Fruit fly (Drosophila melanogaster) whole organism, larva: Measurements from ENCODE around the gene CG13028.
"Not testable (repeated sequence)": the region's sequence is repeated elsewhere in the genome, so short reads cannot be mapped to it uniquely, and the experiment has no call there.

ENCODE experiments used
- noc ChIP-seq: fragments of 200-800 bp; sonication (Bioruptor generic); optimal IDR thresholded peaks from 3 replicates; lab custom pipeline; 2019; ENCODE audit warnings: missing biosample characterization, mild to moderate bottlenecking, missing genetic modification characterization, moderate library complexity

CG13028 gene

DNA sequence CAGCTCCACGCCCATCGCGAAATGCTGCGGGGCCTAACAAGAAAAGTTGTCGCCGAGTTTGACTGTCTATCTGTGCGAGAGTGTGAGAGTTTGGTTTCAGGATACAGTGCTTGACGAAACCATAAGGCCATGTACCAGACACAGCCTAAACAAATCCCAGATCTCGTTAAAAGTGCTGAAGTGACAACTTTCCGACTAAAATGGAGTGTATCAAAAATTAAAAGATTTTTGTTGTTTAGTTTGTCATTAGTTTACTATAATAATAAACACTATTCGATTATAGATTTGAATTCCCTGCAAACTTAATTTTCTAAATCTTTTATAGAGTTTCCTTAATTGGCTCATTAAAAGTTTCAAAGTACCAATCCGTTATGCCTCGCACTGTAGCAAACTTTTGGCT lies 29.4 kb upstream of the CG13028 start:
- peak; percentile 40 for TF ChIP-seq noc

DNA sequence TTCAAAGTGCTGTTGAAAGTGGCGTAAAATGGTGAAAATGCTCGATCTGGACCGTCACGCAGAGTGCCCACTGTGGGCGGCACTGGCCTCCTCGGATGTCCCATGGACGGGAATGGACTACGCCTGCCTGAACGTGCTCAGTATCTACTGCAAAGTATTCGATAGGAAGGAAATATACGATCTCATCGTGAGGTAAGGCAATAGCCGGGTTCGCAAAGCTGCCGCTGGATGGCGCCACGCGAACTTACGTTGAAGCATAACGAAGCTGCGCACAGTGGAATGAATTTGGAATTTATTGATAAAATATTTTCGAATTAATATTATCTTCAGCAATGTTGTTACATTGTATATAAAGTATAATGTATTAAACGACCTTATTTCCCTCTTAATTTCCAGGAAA lies 26.6 kb upstream of the CG13028 start:
- TF ChIP-seq noc = no peak

DNA sequence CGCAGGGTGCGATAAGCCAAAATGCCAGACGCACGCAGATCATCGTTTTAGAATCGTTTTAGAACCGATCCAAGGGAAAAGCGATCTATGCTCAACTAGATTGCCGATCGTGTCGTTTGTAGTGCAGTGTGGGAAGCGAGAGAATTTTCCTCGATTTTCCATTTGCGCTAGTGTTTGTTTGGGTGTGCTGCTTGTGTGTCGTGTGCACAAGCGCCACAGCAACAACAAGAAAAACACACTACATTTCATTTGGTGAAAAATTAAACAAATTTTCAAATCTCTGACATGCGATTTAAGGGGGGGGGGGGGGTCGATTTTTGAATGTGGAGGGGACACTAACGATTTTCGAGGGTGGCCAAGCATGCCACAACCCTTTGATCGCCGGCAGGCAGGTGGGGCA lies 12.6 kb upstream of the CG13028 start:
- no peak for TF ChIP-seq noc

DNA sequence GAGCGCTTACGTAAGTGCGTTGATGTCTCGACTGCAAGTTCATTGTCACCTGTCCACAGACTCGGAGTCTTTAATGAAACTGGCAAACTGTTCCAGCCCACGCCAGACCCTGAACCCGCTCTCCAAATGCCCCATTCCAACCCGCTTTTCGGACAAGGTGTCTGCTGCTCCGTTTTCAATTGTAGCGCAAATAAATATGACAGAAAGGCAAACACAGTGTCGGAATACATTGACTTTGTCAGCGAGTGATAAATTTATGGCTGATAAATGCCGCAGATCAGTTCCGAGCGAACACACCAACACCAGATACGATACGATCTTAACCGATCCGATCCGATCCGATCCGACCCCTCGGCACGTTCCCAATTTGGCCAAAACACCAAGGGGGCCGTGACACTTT lies 8.9 kb upstream of the CG13028 start:
- TF ChIP-seq noc = no peak

DNA sequence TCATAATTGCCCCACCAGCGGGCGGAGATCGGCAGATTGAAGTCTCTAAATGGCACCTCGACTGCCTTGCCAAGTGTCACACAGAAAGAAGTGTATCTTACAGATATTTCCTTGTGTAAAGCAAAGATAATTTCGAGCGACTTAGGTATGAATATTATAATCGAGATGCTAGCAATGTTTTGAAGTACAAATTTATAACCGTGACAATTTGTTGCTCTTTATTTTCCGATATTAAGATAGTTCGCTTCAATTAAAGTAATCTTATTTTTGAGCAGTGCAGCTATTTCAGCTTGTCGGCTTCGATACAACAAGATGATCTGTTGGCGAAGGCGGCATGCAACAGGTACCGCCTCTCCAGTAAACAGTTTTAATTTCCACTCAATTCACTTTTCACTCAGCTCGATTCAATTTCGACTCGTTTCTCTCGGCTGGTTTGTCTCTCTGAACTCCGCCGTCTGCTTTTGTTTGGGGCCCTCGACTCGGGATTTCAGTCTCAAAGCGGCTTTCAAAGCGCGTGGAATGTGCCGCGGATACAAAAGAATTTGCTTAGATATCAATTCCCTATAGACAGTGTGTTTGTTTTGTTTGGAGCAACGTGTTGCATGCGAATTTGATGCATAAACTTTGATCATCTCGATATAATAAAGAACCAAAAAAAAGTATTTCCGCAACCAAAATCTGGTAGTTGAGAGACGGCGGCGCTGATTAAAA lies 7.1 kb upstream of the CG13028 start:
- TF ChIP-seq noc = no peak

DNA sequence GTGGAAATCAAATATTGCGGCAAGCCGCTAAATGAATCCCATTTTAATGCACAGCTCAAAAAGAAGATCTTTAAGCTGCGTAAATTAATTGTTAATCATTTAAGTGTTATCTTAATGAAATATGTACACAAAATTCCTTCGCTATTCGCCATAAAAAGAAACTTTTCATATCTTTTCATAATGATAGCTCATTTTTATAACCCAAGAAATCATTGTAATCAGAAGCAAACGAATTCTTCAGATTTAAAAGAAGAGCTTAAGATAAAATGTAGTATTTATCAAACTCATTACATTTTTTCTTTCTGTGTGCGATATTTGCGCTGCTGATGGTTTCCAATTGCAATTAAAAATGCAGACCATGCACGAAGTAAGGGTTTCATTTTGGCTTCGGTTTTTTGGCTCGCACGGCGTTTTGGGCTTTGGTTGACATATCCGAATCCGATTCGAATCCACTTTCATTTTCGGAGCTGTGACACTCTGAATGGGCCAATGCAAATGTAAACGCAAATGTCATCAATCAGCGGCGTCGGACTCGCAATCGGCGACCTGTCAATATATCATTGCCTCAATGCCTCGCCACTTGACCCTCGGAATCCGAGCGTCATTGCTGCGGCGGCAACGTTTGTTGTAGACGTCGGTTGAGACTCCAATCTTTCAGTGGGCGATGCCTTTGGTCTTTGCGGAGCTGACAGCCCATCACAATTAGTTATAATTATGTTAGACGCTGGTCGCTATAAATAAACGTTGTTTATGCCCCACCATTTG lies 5.5 kb upstream of the CG13028 start:
- no peak for TF ChIP-seq noc

DNA sequence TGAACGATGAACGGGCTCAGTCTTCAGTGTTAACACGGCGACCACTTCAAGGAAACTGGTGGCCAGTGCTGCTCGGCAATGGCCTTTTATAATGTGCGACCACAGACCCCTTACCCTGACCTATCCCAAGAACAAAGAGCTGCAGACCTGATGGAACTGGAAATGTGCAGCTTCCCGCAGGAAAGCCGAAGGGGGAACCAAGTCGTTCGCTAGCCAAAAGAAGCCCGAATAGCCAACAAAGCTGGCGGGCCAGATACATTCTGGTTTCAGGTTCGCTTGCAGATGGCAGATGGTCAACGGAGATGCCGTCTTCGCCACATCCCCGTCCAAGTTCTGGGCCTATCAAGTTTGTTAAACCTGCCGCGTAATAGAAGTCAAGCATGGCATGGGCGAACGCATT lies 4.3 kb downstream of the CG13028 start, which contains the start of gene CG13023:
Gene CG13023 (minus strand): TSS at position 60 of the 400 bp plus-strand sequence.
- TF ChIP-seq noc = no peak

DNA sequence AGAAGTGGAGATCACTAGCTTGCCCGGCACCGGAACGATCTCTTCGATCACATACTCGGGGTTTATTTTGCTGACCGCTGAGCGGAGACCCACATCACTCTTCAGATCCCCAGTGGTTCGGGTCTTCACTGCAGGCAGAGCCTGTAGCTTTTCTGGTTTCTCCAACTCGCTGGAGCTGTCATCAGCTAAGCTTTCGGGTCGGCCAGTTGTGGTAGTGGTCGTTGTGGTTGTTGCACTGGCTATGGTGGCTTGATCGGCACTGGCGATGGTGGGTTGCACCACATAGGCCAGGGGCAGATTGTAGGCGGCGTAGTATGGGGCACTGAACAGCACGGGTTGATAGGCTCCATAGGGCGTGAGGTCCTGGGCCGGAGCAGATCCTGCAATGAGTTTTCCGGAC lies 7.5 kb downstream of the CG13028 start:
- TF ChIP-seq noc = no peak

DNA sequence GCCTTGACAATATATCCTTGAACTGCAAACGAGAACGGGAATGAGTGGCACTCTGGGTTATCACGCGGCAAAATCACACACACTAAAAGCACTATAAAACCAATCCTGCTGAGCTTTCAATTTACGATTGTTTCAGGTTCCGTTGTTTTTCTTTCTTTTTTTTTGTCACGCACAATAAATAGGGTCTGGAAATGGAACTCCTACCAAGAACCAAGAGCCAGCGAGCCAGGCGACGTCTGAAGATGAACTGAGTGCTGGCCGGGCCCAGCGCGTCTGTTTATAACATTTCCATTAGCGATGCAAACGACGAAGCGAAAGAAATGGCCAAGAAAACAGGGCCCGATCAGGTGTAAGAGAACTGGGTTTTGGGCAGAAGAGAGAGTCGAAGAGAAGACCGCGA lies 12.2 kb downstream of the CG13028 start, which contains the start of gene CG11905:
Gene CG11905 (minus strand): TSS at position 253 of the 400 bp plus-strand sequence.
- TF ChIP-seq noc = no peak

DNA sequence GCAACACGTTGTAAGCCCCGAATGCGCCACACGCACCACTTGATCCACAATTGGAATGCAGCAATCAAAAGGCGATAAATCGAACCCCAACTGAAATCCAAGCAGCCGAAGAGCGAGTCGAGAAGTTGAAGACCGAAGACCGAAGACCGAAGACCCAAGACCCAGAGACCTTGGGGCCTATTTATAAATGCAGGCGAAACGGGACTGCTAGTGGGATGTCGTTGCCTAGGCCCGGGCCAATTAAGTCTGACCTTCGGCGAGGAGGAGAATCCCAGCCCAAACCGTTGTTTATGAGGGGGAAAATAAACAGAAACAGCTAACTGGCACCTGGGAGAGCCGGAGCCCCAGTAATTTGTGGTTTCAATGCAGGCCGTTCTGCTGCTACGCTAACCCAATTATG lies 13.6 kb downstream of the CG13028 start:
- no peak for TF ChIP-seq noc

DNA sequence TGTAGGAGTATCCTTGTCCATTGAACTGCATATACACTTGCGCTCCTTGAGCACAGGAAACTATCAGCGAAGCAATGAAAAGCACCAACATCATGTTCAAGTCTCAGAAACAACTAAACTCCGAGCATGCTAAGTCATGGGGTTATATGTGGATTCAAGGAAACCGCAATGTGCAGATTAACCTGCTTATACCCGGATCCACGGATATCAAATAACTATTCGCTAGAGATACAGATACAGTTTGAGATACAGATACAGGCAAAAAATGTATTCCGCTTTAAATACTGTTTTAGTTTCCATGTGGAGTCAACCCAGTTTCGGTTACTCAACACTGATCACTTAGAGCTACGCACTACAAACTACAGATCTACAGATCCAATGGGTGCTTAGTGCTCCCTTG lies 15.8 kb downstream of the CG13028 start, which contains the start of gene CG13022:
Gene CG13022 (minus strand): TSS at position 101 of the 400 bp plus-strand sequence.
- TF ChIP-seq noc = no peak

DNA sequence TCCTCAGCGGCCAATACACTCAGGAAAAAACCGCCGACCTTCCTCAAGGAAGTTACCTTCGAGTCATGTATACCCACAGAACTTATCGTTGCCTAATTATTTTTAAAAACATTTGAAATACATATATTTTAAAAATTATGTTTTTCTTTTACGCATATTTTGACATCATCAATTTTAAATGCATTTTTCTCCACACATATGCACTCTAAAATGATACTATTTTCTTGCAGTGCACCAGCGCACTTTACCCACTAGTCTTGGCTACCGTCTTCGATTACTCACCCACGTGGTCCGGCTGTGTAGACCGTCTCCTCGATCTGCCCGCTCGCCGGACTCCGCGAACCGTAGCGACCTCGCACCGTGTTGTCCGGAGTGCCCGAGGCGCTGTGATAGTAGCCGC lies 18.3 kb downstream of the CG13028 start:
- no peak for TF ChIP-seq noc

DNA sequence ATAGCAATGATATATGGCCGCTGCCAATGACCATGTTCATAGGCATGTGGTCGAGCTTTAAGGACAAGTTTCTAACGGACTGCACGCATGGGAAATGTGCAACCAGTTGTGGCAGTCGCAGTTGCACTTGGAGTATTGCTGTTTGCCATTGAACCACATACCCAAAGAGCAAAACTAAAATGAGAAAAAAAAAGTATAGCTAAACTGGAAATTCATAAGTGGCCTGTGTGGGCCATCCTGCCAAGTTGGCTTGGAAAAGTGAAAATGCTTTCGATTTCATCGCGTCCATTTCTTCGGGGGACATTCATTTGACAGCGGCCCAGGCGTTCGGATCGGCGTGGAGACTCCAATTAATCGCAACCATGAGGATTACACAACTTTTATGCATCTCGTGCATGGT lies 21.0 kb downstream of the CG13028 start, which contains the start of gene Obp73a:
Gene Obp73a (plus strand): TSS at position 301 of the 400 bp plus-strand sequence.
- no peak for TF ChIP-seq noc

DNA sequence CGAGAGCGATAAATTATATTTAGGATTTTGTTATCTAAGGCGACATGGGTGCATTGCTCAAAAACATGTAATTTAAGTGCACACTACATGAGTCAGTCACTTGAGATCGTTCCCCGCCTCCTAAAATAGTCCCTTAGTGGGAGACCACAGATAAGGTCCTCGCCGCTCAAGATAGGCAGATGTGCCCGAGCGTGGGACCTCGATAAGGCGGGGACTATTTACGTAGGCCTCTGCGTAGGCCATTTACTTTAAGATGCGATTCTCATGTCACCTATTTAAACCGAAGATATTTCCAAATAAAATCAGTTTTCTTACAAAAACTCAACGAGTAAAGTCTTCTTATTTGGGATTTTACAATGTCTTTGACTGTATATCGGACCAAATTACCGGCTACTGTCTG lies 31.5 kb downstream of the CG13028 start, which contains the start of gene Ogdh:
Gene Ogdh (plus strand): TSS at position 301 of the 400 bp plus-strand sequence.
- not testable (repeated sequence) for TF ChIP-seq noc

DNA sequence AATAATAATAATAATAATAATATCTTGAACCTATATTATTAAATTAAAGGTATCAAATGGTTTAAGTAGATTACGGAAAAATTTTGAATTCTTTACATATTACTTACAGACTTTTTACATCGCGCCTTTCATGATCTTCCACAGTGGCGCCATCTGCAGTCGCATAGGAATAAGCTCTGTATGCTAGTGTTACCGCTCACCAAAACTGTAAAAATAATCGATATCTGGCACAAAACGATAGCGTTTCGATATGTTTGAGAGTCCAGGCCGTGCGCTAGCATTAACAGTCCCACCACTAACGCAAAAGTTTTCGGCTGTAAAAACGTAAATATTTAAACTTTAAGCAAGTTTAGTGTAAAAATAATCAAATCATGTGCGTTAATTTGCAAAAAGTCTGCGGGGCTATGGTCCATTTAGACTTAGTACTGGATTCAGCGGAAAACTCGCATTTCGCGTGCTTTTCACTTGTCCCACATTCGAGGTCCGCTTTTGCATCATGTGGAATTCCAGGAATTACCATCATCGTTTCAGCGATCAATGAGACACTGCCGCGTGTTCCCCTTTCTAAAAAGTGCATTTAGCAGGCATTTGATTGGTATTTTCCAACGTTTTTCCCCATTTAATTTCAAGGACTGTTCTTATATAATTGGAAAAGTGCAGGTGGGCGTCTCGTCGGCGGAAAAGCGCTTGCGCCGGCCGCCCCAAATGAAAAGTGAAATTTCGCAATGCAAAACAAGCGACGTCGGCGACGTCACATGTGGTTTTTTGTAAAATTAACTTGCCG lies 32.4 kb downstream of the CG13028 start:
- TF ChIP-seq noc = no peak

DNA sequence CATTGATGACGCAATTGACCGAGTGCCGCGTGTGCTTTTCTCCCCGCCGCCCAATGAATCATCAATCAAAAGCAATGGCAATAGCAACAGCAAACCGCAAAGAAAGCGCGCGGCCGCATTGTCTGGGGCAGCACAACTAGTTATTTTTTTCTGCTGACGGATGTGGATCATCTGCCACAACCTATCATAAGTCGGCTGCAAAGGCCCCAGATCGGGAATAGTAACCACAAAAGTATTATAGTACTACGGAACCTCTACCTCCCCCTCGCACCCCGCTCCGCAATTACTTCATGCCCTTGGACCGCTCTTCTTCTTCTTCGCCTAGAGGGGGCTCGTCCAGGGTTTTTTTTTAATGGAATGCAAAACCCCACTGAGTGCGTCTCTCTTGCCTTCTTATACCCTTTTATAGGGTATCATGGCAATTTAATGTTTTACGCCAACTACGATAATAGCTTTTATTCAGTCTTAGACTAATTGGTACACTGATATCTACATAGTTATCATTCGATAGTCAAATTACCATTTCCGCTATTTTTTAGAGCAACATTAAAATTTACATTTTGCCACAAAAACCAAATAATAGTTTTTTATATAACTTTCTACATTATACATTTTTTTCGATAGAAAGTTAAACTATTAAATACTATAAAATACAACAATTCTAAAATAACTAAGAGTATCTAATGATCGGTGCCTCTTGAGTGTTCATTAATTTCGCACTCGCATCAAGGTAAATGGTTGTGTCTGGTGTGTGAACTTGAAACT lies 33.1 kb downstream of the CG13028 start:
- no peak for TF ChIP-seq noc
